Fruit fly (Drosophila melanogaster) whole organism, wandering third instar larva: Measurements from ENCODE around the gene CG31068.

ENCODE experiments used
- Abd-B ChIP-seq: fragments of >200 bp; optimal IDR thresholded peaks from 2 replicates; lab custom pipeline; 2017; ENCODE audit warnings: missing biosample characterization, missing genetic modification characterization
- CG32264 ChIP-seq: fragments of 200-800 bp; sonication (Bioruptor generic); optimal IDR thresholded peaks from 2 replicates; lab custom pipeline; 2016; ENCODE audit warnings: missing biosample characterization, missing genetic modification characterization
- CG9705 ChIP-seq: fragments of 200-800 bp; sonication (Bioruptor generic); optimal IDR thresholded peaks from 2 replicates; lab custom pipeline; 2018; ENCODE audit warnings: missing biosample characterization, mild to moderate bottlenecking, missing genetic modification characterization
- CrebA ChIP-seq: fragments of 200-800 bp; sonication (Bioruptor generic); optimal IDR thresholded peaks from 2 replicates; lab custom pipeline; 2016; ENCODE audit warnings: missing biosample characterization, mild to moderate bottlenecking, missing genetic modification characterization, borderline replicate concordance
- Dif ChIP-seq: fragments of 200-275, 200-300 bp; sonication (Bioruptor generic); optimal IDR thresholded peaks from 2 replicates; lab custom pipeline; 2018; ENCODE audit warnings: missing biosample characterization, missing genetic modification characterization; ENCODE audit not compliant: partially characterized antibody
- HLH106 ChIP-seq: fragments of 200-800 bp; optimal IDR thresholded peaks from 3 replicates; lab custom pipeline; 2019; ENCODE audit warnings: missing biosample characterization, mild to moderate bottlenecking, missing genetic modification characterization, moderate library complexity
- Hnf4 ChIP-seq: fragments of 200-800 bp; sonication (Bioruptor generic); optimal IDR thresholded peaks from 2 replicates; lab custom pipeline; 2016; ENCODE audit warnings: missing biosample characterization, mild to moderate bottlenecking, missing genetic modification characterization
- Hr83 ChIP-seq: fragments of 200-300 bp; sonication (Bioruptor generic); optimal IDR thresholded peaks from 2 replicates; lab custom pipeline; 2016; ENCODE audit warnings: missing biosample characterization, mild to moderate bottlenecking, missing genetic modification characterization, moderate library complexity; ENCODE audit not compliant: poor library complexity, severe bottlenecking
- Mio ChIP-seq: sonication (Bioruptor generic); optimal IDR thresholded peaks from 2 replicates; lab custom pipeline; 2016; ENCODE audit warnings: missing biosample characterization, missing genetic modification characterization
- N ChIP-seq: fragments of >200 bp; optimal IDR thresholded peaks from 2 replicates; lab custom pipeline; 2018; ENCODE audit warnings: missing biosample characterization, missing external identifiers, missing genetic modification characterization
- OdsH ChIP-seq: fragments of 200-800 bp; sonication (Bioruptor generic); optimal IDR thresholded peaks from 2 replicates; lab custom pipeline; 2016; ENCODE audit warnings: missing biosample characterization, mild to moderate bottlenecking, missing genetic modification characterization
- Rel ChIP-seq, 2 experiments: fragments of 200-800 bp; sonication (Bioruptor generic) in 1 of 2; optimal IDR thresholded peaks; 2 replicates in 1 of 2; 3 replicates in 1 of 2; lab custom pipeline; 2016 to 2019; ENCODE audit warnings: mild to moderate bottlenecking in 2 of 2, missing biosample characterization in 2 of 2, missing genetic modification characterization in 2 of 2, moderate library complexity in 1 of 2
- Sp1 ChIP-seq: fragments of 200-800 bp; sonication (Bioruptor generic); optimal IDR thresholded peaks from 3 replicates; lab custom pipeline; 2019; ENCODE audit warnings: missing biosample characterization, mild to moderate bottlenecking, missing genetic modification characterization, moderate library complexity
- Vsx2 ChIP-seq: fragments of 200-300, 225-300 bp; sonication (Bioruptor generic); optimal IDR thresholded peaks from 2 replicates; lab custom pipeline; 2018; ENCODE audit warnings: missing biosample characterization, missing genetic modification characterization; ENCODE audit not compliant: partially characterized antibody
- br ChIP-seq: fragments of 200-800 bp; sonication (Bioruptor generic); optimal IDR thresholded peaks from 2 replicates; lab custom pipeline; 2016; ENCODE audit warnings: missing biosample characterization, missing genetic modification characterization
- brk ChIP-seq: fragments of 200-800 bp; sonication (Bioruptor generic); optimal IDR thresholded peaks from 2 replicates; lab custom pipeline; 2016; ENCODE audit warnings: missing biosample characterization, mild to moderate bottlenecking, missing genetic modification characterization
- dmrt93B ChIP-seq: fragments of 200-800 bp; sonication (Bioruptor generic); optimal IDR thresholded peaks from 2 replicates; lab custom pipeline; 2018; ENCODE audit warnings: missing biosample characterization, mild to moderate bottlenecking, missing genetic modification characterization
- ey ChIP-seq: fragments of 200-800 bp; sonication (Bioruptor generic); optimal IDR thresholded peaks from 2 replicates; lab custom pipeline; 2016; ENCODE audit warnings: missing biosample characterization, missing genetic modification characterization
- foxo ChIP-seq, 2 experiments: fragments of 200-800 bp; sonication (Bioruptor generic); optimal IDR thresholded peaks; 2 replicates in 1 of 2; 3 replicates in 1 of 2; lab custom pipeline; 2016 to 2017; ENCODE audit warnings: missing biosample characterization in 2 of 2, missing genetic modification characterization in 2 of 2
- fru ChIP-seq: fragments of 200-800 bp; sonication (Bioruptor generic); optimal IDR thresholded peaks from 3 replicates; lab custom pipeline; 2016; ENCODE audit warnings: missing biosample characterization, mild to moderate bottlenecking, missing genetic modification characterization
- h ChIP-seq: fragments of 200-800 bp; sonication (Bioruptor generic); optimal IDR thresholded peaks from 3 replicates; lab custom pipeline; 2016; ENCODE audit warnings: missing biosample characterization, mild to moderate bottlenecking, missing genetic modification characterization
- jim ChIP-seq: fragments of 175-275, 200-325 bp; sonication (Bioruptor generic); optimal IDR thresholded peaks from 2 replicates; lab custom pipeline; 2016; ENCODE audit warnings: missing biosample characterization, mild to moderate bottlenecking, missing genetic modification characterization
- lola ChIP-seq: fragments of >200 bp; optimal IDR thresholded peaks from 2 replicates; lab custom pipeline; 2017; ENCODE audit warnings: missing biosample characterization, missing genetic modification characterization
- pan ChIP-seq: fragments of >200 bp; optimal IDR thresholded peaks from 2 replicates; lab custom pipeline; 2017
- psq ChIP-seq: fragments of 200-800 bp; sonication (Bioruptor generic); optimal IDR thresholded peaks from 3 replicates; lab custom pipeline; 2017; ENCODE audit warnings: missing biosample characterization, mild to moderate bottlenecking, missing genetic modification characterization, moderate library complexity
- rgr ChIP-seq: fragments of 200-800 bp; sonication (Bioruptor generic); optimal IDR thresholded peaks from 3 replicates; lab custom pipeline; 2016; ENCODE audit warnings: missing biosample characterization, mild to moderate bottlenecking, missing genetic modification characterization
- sage ChIP-seq: fragments of 200-800 bp; sonication (Bioruptor generic); optimal IDR thresholded peaks from 2 replicates; lab custom pipeline; 2016; ENCODE audit warnings: missing biosample characterization, mild to moderate bottlenecking, missing genetic modification characterization
- sv ChIP-seq: fragments of 200-800 bp; sonication (Bioruptor generic); optimal IDR thresholded peaks from 3 replicates; lab custom pipeline; 2016; ENCODE audit warnings: missing biosample characterization, missing genetic modification characterization
- usp ChIP-seq: fragments of >200 bp; optimal IDR thresholded peaks from 2 replicates; lab custom pipeline; 2017; ENCODE audit warnings: missing biosample characterization, missing genetic modification characterization
- woc ChIP-seq: sonication (Bioruptor generic); optimal IDR thresholded peaks from 2 replicates; lab custom pipeline; 2016; ENCODE audit warnings: missing biosample characterization, mild to moderate bottlenecking, missing genetic modification characterization

CG31068 gene

dm6 chr3R:27196866-27197265 is 36.6 kb upstream of the CG31068 start:
- no peak for TF ChIP-seq dmrt93B (GFP tag; lab: Kevin White, UChicago)
- no peak for TF ChIP-seq woc
- no peak for TF ChIP-seq N
- no peak for TF ChIP-seq pan (lab: Kevin White, UChicago)
- TF ChIP-seq sv (GFP tag; lab: Kevin White, UChicago) = no peak
- no peak for TF ChIP-seq h (GFP tag; lab: Kevin White, UChicago)
- no peak for TF ChIP-seq OdsH
- TF ChIP-seq Mio (GFP tag; lab: Kevin White, UChicago) = no peak
- TF ChIP-seq, all 38 proteins: peak for 0

- peak; percentile 18 for TF ChIP-seq rgr (GFP tag; lab: Kevin White, UChicago)
- peak; percentile 3 for TF ChIP-seq Sp1 (GFP tag; lab: Kevin White, UChicago)
- no peak for TF ChIP-seq jim (GFP tag; lab: Kevin White, UChicago)
These were observed 35.9 kb upstream of the CG31068 start for dm6 chr3R:27197581-27197980.

- TF ChIP-seq jim (GFP tag; lab: Kevin White, UChicago) (no peak), CG9705 (GFP tag; lab: Kevin White, UChicago) (no peak), ey (peak; percentile 33), Sp1 (GFP tag; lab: Kevin White, UChicago) (peak; percentile 15), psq (peak; percentile 24), lola (no peak), HLH106 (peak; percentile 44), rgr (GFP tag; lab: Kevin White, UChicago) (peak; percentile 44), OdsH (peak; percentile 50), brk (GFP tag; lab: Kevin White, UChicago) (peak; percentile 43), h (GFP tag; lab: Kevin White, UChicago) (peak; percentile 43), br (GFP tag; lab: Kevin White, UChicago) (peak; percentile 16), CrebA (GFP tag; lab: Kevin White, UChicago) (peak; percentile 79), Rel (GFP tag; optimal IDR thresholded peaks at IDR 0.05; lab: Kevin White, UChicago) (peak; percentile 62), Rel (tag; optimal IDR thresholded peaks at IDR 0.05; lab: Kevin White, UChicago) (no peak), Hr83 (no peak), foxo (GFP tag; optimal IDR thresholded peaks at IDR 0.05; lab: Kevin White, UChicago) (peak in 1 of 2 experiments; percentile 50)
These were observed 34.4 kb upstream of the CG31068 start for dm6 chr3R:27198883-27199780.

- TF ChIP-seq Dif (GFP tag; lab: Kevin White, UChicago) = peak; percentile 28
- peak; percentile 0 for TF ChIP-seq CrebA (GFP tag; lab: Kevin White, UChicago)
- peak; percentile 63 for TF ChIP-seq dmrt93B (GFP tag; lab: Kevin White, UChicago)
- peak; percentile 92 for TF ChIP-seq psq
- peak; percentile 24 for TF ChIP-seq Vsx2 (GFP tag; lab: Kevin White, UChicago)
- peak; percentile 81 for TF ChIP-seq Sp1 (GFP tag; lab: Kevin White, UChicago)
- TF ChIP-seq rgr (GFP tag; lab: Kevin White, UChicago) = peak; percentile 74
- no peak for TF ChIP-seq br (GFP tag; lab: Kevin White, UChicago)
- peak; percentile 30 for TF ChIP-seq woc
- no peak for TF ChIP-seq usp (GFP tag; lab: Kevin White, UChicago)
- TF ChIP-seq HLH106 = peak; percentile 87
- TF ChIP-seq ey = peak; percentile 29
- TF ChIP-seq Abd-B (GFP tag; lab: Kevin White, UChicago) = no peak
- TF ChIP-seq OdsH = peak; percentile 84
- TF ChIP-seq Hr83 = no peak
- peak; percentile 3 for TF ChIP-seq CG32264 (GFP tag; lab: Kevin White, UChicago)
- TF ChIP-seq fru (GFP tag; lab: Kevin White, UChicago) = peak; percentile 85
- peak; percentile 88 for TF ChIP-seq h (GFP tag; lab: Kevin White, UChicago)
- peak; percentile 16 for TF ChIP-seq sage (GFP tag; lab: Kevin White, UChicago)
- peak in 1 of 2 experiments; percentile 85 for TF ChIP-seq foxo (GFP tag; optimal IDR thresholded peaks at IDR 0.05; lab: Kevin White, UChicago)
- TF ChIP-seq sv (GFP tag; lab: Kevin White, UChicago) = no peak
- TF ChIP-seq Hnf4 = peak; percentile 20
- peak; percentile 53 for TF ChIP-seq CG9705 (GFP tag; lab: Kevin White, UChicago)
These were observed 31.8 kb upstream of the CG31068 start for dm6 chr3R:27201538-27202281.
